Fruit fly (Drosophila melanogaster) whole organism, prepupa: ENCODE results near the gene Rok.
A peak's percentile ranks its signal among the peaks of the same experiment; 100 is the strongest.

Experiments
- Blimp-1 ChIP-seq: fragments of 200-800 bp; sonication (Bioruptor generic); optimal IDR thresholded peaks from 3 replicates; lab custom pipeline; 2017; ENCODE audit warnings: missing biosample characterization, missing genetic modification characterization, mild to moderate bottlenecking, moderate library complexity, missing genetic modification reagents
- CG10631 ChIP-seq: fragments of 200-800 bp; sonication (Bioruptor generic); optimal IDR thresholded peaks from 2 replicates; lab custom pipeline; 2016; ENCODE audit warnings: missing biosample characterization, missing genetic modification characterization
- CG10669 ChIP-seq: fragments of 200-800 bp; sonication (Bioruptor generic); optimal IDR thresholded peaks from 3 replicates; lab custom pipeline; 2018; ENCODE audit warnings: missing biosample characterization, mild to moderate bottlenecking, missing genetic modification characterization, moderate library complexity
- CG11762 ChIP-seq: fragments of 200-800 bp; sonication (Bioruptor generic); optimal IDR thresholded peaks from 3 replicates; lab custom pipeline; 2016; ENCODE audit warnings: missing biosample characterization, missing genetic modification characterization; ENCODE audit not compliant: insufficient read depth
- CG11902 ChIP-seq: fragments of 200-800 bp; sonication (Bioruptor generic); optimal IDR thresholded peaks from 3 replicates; lab custom pipeline; 2016; ENCODE audit warnings: missing biosample characterization, missing genetic modification characterization
- CG15336 ChIP-seq: fragments of 200-800 bp; sonication (Bioruptor generic); IDR thresholded peaks from 2 replicates; pipeline ENCODE4 v1.3.6; 2022; ENCODE audit warnings: missing biosample characterization, missing genetic modification characterization
- CG1621 ChIP-seq: fragments of 200-800 bp; sonication (Bioruptor generic); optimal IDR thresholded peaks from 3 replicates; lab custom pipeline; 2018; ENCODE audit warnings: missing biosample characterization, mild to moderate bottlenecking, missing genetic modification characterization
- CG3032 ChIP-seq: fragments of 200-800 bp; optimal IDR thresholded peaks from 2 replicates; lab custom pipeline; 2019; ENCODE audit warnings: missing biosample characterization, mild to moderate bottlenecking, missing genetic modification characterization, moderate library complexity
- CG34406 ChIP-seq: fragments of 200-800 bp; sonication (Bioruptor generic); optimal IDR thresholded peaks from 3 replicates; lab custom pipeline; 2016; ENCODE audit warnings: missing biosample characterization, missing genetic modification characterization
- CG3919 ChIP-seq: fragments of 200-800 bp; sonication (Bioruptor generic); optimal IDR thresholded peaks from 3 replicates; lab custom pipeline; 2016; ENCODE audit warnings: missing biosample characterization, missing genetic modification characterization
- CG6854 ChIP-seq: fragments of 200-800 bp; sonication (Bioruptor generic); optimal IDR thresholded peaks from 2 replicates; lab custom pipeline; 2017; ENCODE audit warnings: missing biosample characterization, mild to moderate bottlenecking, missing genetic modification characterization
- CG7368 ChIP-seq: fragments of 200-800 bp; sonication (Bioruptor generic); optimal IDR thresholded peaks from 3 replicates; lab custom pipeline; 2016; ENCODE audit warnings: missing biosample characterization, missing genetic modification characterization
- CG8319 ChIP-seq: fragments of 200-800 bp; sonication (Bioruptor generic); optimal IDR thresholded peaks from 3 replicates; lab custom pipeline; 2016; ENCODE audit warnings: missing biosample characterization, missing genetic modification characterization
- CG9139 ChIP-seq: fragments of 200-800 bp; sonication (Bioruptor generic); optimal IDR thresholded peaks from 3 replicates; lab custom pipeline; 2017; ENCODE audit warnings: missing biosample characterization, mild to moderate bottlenecking, missing genetic modification characterization
- Eip75B ChIP-seq: fragments of 200-800 bp; sonication (Bioruptor generic); optimal IDR thresholded peaks from 3 replicates; lab custom pipeline; 2016; ENCODE audit warnings: missing biosample characterization, missing genetic modification characterization
- Eip78C ChIP-seq: fragments of 200-800 bp; sonication (Bioruptor generic); peaks from one replicate; lab custom pipeline; 2016; ENCODE audit warnings: missing biosample characterization, missing genetic modification characterization
- Eip93F ChIP-seq: fragments of 200-800 bp; sonication (Bioruptor generic); optimal IDR thresholded peaks from 2 replicates; lab custom pipeline; 2016; ENCODE audit warnings: missing biosample characterization, mild to moderate bottlenecking, missing genetic modification characterization
- Ets21C ChIP-seq: fragments of 200-800 bp; sonication (Bioruptor generic); optimal IDR thresholded peaks from 3 replicates; lab custom pipeline; 2016; ENCODE audit warnings: missing biosample characterization, missing genetic modification characterization
- Hr39 ChIP-seq: fragments of 200-800 bp; sonication (Bioruptor generic); optimal IDR thresholded peaks from 2 replicates; lab custom pipeline; 2016; ENCODE audit warnings: missing biosample characterization, missing genetic modification characterization
- Hr4 ChIP-seq: fragments of 200-800 bp; sonication (Bioruptor generic); optimal IDR thresholded peaks from 3 replicates; lab custom pipeline; 2016; ENCODE audit warnings: missing biosample characterization, missing genetic modification characterization
- Lpt ChIP-seq: fragments of 200-800 bp; sonication (Bioruptor generic); optimal IDR thresholded peaks from 3 replicates; lab custom pipeline; 2016; ENCODE audit warnings: missing biosample characterization, missing genetic modification characterization
- Met ChIP-seq: fragments of 200-800 bp; sonication (Bioruptor generic); optimal IDR thresholded peaks from 3 replicates; lab custom pipeline; 2016; ENCODE audit warnings: missing biosample characterization, missing genetic modification characterization
- OdsH ChIP-seq: fragments of 200-800 bp; sonication (Bioruptor generic); optimal IDR thresholded peaks from 3 replicates; lab custom pipeline; 2016; ENCODE audit warnings: missing biosample characterization, missing genetic modification characterization
- Smox ChIP-seq: fragments of 200-800 bp; sonication (Bioruptor generic); optimal IDR thresholded peaks from 3 replicates; lab custom pipeline; 2016; ENCODE audit warnings: missing biosample characterization, missing genetic modification characterization
- Sox102F ChIP-seq: fragments of 200-800 bp; sonication (Bioruptor generic); optimal IDR thresholded peaks from 2 replicates; lab custom pipeline; 2016; ENCODE audit warnings: missing biosample characterization, mild to moderate bottlenecking, missing genetic modification characterization
- Sox14 ChIP-seq: fragments of 200-800 bp; sonication (Bioruptor generic); optimal IDR thresholded peaks from 3 replicates; lab custom pipeline; 2016; ENCODE audit warnings: missing biosample characterization, missing genetic modification characterization
- Sox15 ChIP-seq: fragments of 200-800 bp; sonication (Bioruptor generic); optimal IDR thresholded peaks from 3 replicates; lab custom pipeline; 2016; ENCODE audit warnings: missing biosample characterization, missing genetic modification characterization
- achi ChIP-seq: fragments of 200-800 bp; sonication (Bioruptor generic); optimal IDR thresholded peaks from 3 replicates; lab custom pipeline; 2016; ENCODE audit warnings: missing biosample characterization, missing genetic modification characterization
- cyc ChIP-seq: fragments of 200-800 bp; sonication (Bioruptor generic); optimal IDR thresholded peaks from 3 replicates; lab custom pipeline; 2016; ENCODE audit warnings: missing biosample characterization, missing genetic modification characterization
- dac ChIP-seq: fragments of 200-800 bp; sonication (Bioruptor generic); optimal IDR thresholded peaks from 2 replicates; lab custom pipeline; 2017; ENCODE audit warnings: missing biosample characterization, mild to moderate bottlenecking, missing genetic modification characterization
- dsx ChIP-seq: fragments of 200-800 bp; optimal IDR thresholded peaks from 3 replicates; lab custom pipeline; 2019; ENCODE audit warnings: missing biosample characterization, mild to moderate bottlenecking, missing genetic modification characterization, moderate library complexity; ENCODE audit not compliant: poor library complexity, severe bottlenecking
- eg ChIP-seq: fragments of 200-800 bp; sonication (Bioruptor generic); IDR thresholded peaks from 3 replicates; pipeline ENCODE4 v1.3.6; 2022; ENCODE audit warnings: missing biosample characterization, missing genetic modification characterization
- esn ChIP-seq: fragments of 200-800 bp; sonication (Bioruptor generic); optimal IDR thresholded peaks from 2 replicates; lab custom pipeline; 2016; ENCODE audit warnings: missing biosample characterization, mild to moderate bottlenecking, missing genetic modification characterization, moderate library complexity
- fd59A ChIP-seq: fragments of 200-800 bp; sonication (Bioruptor generic); optimal IDR thresholded peaks from 2 replicates; lab custom pipeline; 2017; ENCODE audit warnings: missing biosample characterization, mild to moderate bottlenecking, missing genetic modification characterization, missing genetic modification reagents
- fkh ChIP-seq: fragments of 200-800 bp; sonication (Bioruptor generic); optimal IDR thresholded peaks from 3 replicates; lab custom pipeline; 2017; ENCODE audit warnings: missing biosample characterization, mild to moderate bottlenecking, missing genetic modification characterization, moderate library complexity
- lz ChIP-seq: fragments of 200-800 bp; sonication (Bioruptor generic); optimal IDR thresholded peaks from 3 replicates; lab custom pipeline; 2016; ENCODE audit warnings: missing biosample characterization, missing genetic modification characterization
- net ChIP-seq: fragments of 200-800 bp; sonication (Bioruptor generic); optimal IDR thresholded peaks from 3 replicates; lab custom pipeline; 2016; ENCODE audit warnings: missing biosample characterization, missing genetic modification characterization
- pdm3 ChIP-seq: fragments of 200-800 bp; sonication (Bioruptor generic); optimal IDR thresholded peaks from 3 replicates; lab custom pipeline; 2016; ENCODE audit warnings: missing biosample characterization, missing genetic modification characterization
- spab ChIP-seq: fragments of 200-800 bp; sonication (Bioruptor generic); optimal IDR thresholded peaks from 2 replicates; lab custom pipeline; 2017; ENCODE audit warnings: missing biosample characterization, mild to moderate bottlenecking, missing genetic modification characterization, missing genetic modification reagents
- topi ChIP-seq: fragments of 200-800 bp; sonication (Bioruptor generic); optimal IDR thresholded peaks from 3 replicates; lab custom pipeline; 2016; ENCODE audit warnings: missing biosample characterization, missing genetic modification characterization
- vri ChIP-seq: fragments of 200-800 bp; sonication (Bioruptor generic); optimal IDR thresholded peaks from 3 replicates; lab custom pipeline; 2016; ENCODE audit warnings: missing biosample characterization, mild to moderate bottlenecking, missing genetic modification characterization

The Rok gene

dm6 chrX:16633181-16633957 lies 3.8 kb downstream of the Rok start (continued):
- TF ChIP-seq CG7368, result no peak
- TF ChIP-seq Eip78C (GFP tag; lab: Kevin White, UChicago), result peak; percentile 64
- peak; percentile 17 for TF ChIP-seq fd59A (GFP tag; lab: Kevin White, UChicago)
- no peak for TF ChIP-seq CG6854
- TF ChIP-seq CG8319 (GFP tag; lab: Kevin White, UChicago), result no peak
- no peak for TF ChIP-seq pdm3 (GFP tag; lab: Kevin White, UChicago)
- TF ChIP-seq Hr4, result no peak
- TF ChIP-seq Sox102F (GFP tag; lab: Kevin White, UChicago), result no peak
- no peak for TF ChIP-seq CG3919 (GFP tag; lab: Kevin White, UChicago)
- TF ChIP-seq cyc (GFP tag; lab: Kevin White, UChicago), result no peak
- TF ChIP-seq CG34406 (GFP tag; lab: Kevin White, UChicago), result no peak
- no peak for TF ChIP-seq Hr39 (GFP tag; lab: Kevin White, UChicago)
- no peak for TF ChIP-seq Lpt
- no peak for TF ChIP-seq Sox15 (GFP tag; lab: Kevin White, UChicago)
- TF ChIP-seq CG10631 (GFP tag; lab: Kevin White, UChicago), result no peak
- TF ChIP-seq dac, result peak; percentile 48
- no peak for TF ChIP-seq CG11902 (GFP tag; lab: Kevin White, UChicago)
- TF ChIP-seq Sox14, result no peak
- TF ChIP-seq Blimp-1, result no peak
- no peak for TF ChIP-seq lz
- TF ChIP-seq CG10669 (GFP tag; lab: Kevin White, UChicago), result no peak
- TF ChIP-seq achi, result no peak
- TF ChIP-seq eg (GFP tag; lab: Robert Waterston, UW), result peak; percentile 25; the same call in 2 of the 3 replicates
- no peak for TF ChIP-seq esn
- TF ChIP-seq Eip75B (GFP tag; lab: Kevin White, UChicago), result no peak
- TF ChIP-seq Eip93F (GFP tag; lab: Kevin White, UChicago), result no peak
- peak; percentile 22 for TF ChIP-seq net
- no peak for TF ChIP-seq Met (GFP tag; lab: Kevin White, UChicago)
- TF ChIP-seq dsx (GFP tag; lab: Kevin White, UChicago), result no peak
- peak; percentile 12 for TF ChIP-seq spab (GFP tag; lab: Kevin White, UChicago)
- peak; percentile 36; the same call in 1 of the 2 replicates for TF ChIP-seq CG15336 (GFP tag; lab: Robert Waterston, UW)
- TF ChIP-seq vri (GFP tag; lab: Kevin White, UChicago), result no peak
- TF ChIP-seq CG3032 (tag; lab: Kevin White, UChicago), result no peak
- no peak for TF ChIP-seq CG11762
- TF ChIP-seq CG1621 (tag; lab: Kevin White, UChicago), result no peak

- TF ChIP-seq Smox, result no peak
- TF ChIP-seq Ets21C (GFP tag; lab: Kevin White, UChicago), result no peak
- no peak for TF ChIP-seq OdsH
- TF ChIP-seq Met (GFP tag; lab: Kevin White, UChicago), result no peak
- no peak for TF ChIP-seq topi
- TF ChIP-seq Hr4, result no peak
- no peak for TF ChIP-seq spab (GFP tag; lab: Kevin White, UChicago)
- TF ChIP-seq esn, result no peak
- no peak for TF ChIP-seq fkh
- TF ChIP-seq CG9139 (GFP tag; lab: Kevin White, UChicago), result no peak
- no peak for TF ChIP-seq CG7368
These were observed 5.1 kb downstream of the Rok start, which contains the start of gene CG9777 for dm6 chrX:16632135-16632534. Gene CG9777, minus strand, starts transcription at chrX:16632235.
